Worm (Caenorhabditis elegans) whole organism, L2 larva: ENCODE measurements around the gene C55A1.7.
"Not testable (repeated sequence)": the region's sequence is repeated elsewhere in the genome, so short reads cannot be mapped to it uniquely, and the experiment has no call there.

ENCODE experiments used
- C34F6.9 ChIP-seq: fragments of 150-350 bp; optimal IDR thresholded peaks from 2 replicates; lab custom pipeline; 2014; ENCODE audit warnings: missing biosample characterization, missing genetic modification characterization
- F13H6.1 ChIP-seq: sonication (generic microtip); optimal IDR thresholded peaks from 2 replicates; lab custom pipeline; 2016; ENCODE audit warnings: missing genetic modification characterization, missing compliant biosample characterization
- R02D3.7 ChIP-seq: fragments of 150-350 bp; optimal IDR thresholded peaks from 2 replicates; lab custom pipeline; 2014; ENCODE audit warnings: missing biosample characterization, missing genetic modification characterization
- Y55F3AM.14 ChIP-seq: fragments of 200-800 bp; sonication (Bioruptor generic); optimal IDR thresholded peaks from 2 replicates; lab custom pipeline; 2018; ENCODE audit warnings: mild to moderate bottlenecking, missing genetic modification characterization, missing compliant biosample characterization
- ZK546.5 ChIP-seq: sonication (generic microtip); optimal IDR thresholded peaks from 2 replicates; lab custom pipeline; 2017; ENCODE audit warnings: missing biosample characterization, missing genetic modification characterization
- alr-1 ChIP-seq: fragments of 150-350 bp; optimal IDR thresholded peaks from 2 replicates; lab custom pipeline; 2014; ENCODE audit warnings: missing biosample characterization, missing genetic modification characterization
- aly-2 ChIP-seq: fragments of 150-350 bp; optimal IDR thresholded peaks from 2 replicates; lab custom pipeline; 2014; ENCODE audit warnings: missing biosample characterization, missing genetic modification characterization
- blmp-1 ChIP-seq: sonication (generic microtip); optimal IDR thresholded peaks from 2 replicates; lab custom pipeline; 2017; ENCODE audit warnings: missing genetic modification characterization, mild to moderate bottlenecking, missing compliant biosample characterization, antibody characterized with exemption, moderate library complexity; ENCODE audit not compliant: insufficient read depth
- ceh-16 ChIP-seq: fragments of 150-350 bp; optimal IDR thresholded peaks from 2 replicates; lab custom pipeline; 2014; ENCODE audit warnings: missing biosample characterization, missing genetic modification characterization
- egl-27 ChIP-seq: sonication (generic microtip); optimal IDR thresholded peaks from 3 replicates; lab custom pipeline; 2017; ENCODE audit warnings: missing biosample characterization, missing genetic modification reagents, missing genetic modification characterization
- elt-3 ChIP-seq: sonication (generic microtip); optimal IDR thresholded peaks from 2 replicates; lab custom pipeline; 2017; ENCODE audit warnings: missing biosample characterization, missing genetic modification characterization
- lin-11 ChIP-seq: fragments of 150-350 bp; sonication (generic microtip); optimal IDR thresholded peaks from 2 replicates; lab custom pipeline; 2014; ENCODE audit warnings: missing biosample characterization, missing genetic modification characterization, inconsistent platforms, mixed read lengths
- lin-13 ChIP-seq: fragments of 150-350 bp; optimal IDR thresholded peaks from 2 replicates; lab custom pipeline; 2014; ENCODE audit warnings: missing biosample characterization, missing genetic modification reagents, missing genetic modification characterization
- lsy-2 ChIP-seq, 2 experiments: fragments of 150-350 bp in 1 of 2; sonication (generic microtip) in 1 of 2; optimal IDR thresholded peaks; 2 replicates each; lab custom pipeline; 2014 to 2017; ENCODE audit warnings: missing biosample characterization in 2 of 2, missing genetic modification characterization in 2 of 2
- mab-5 ChIP-seq: fragments of 150-350 bp; optimal IDR thresholded peaks from 2 replicates; lab custom pipeline; 2014; ENCODE audit warnings: missing biosample characterization, missing genetic modification characterization
- mbf-1 ChIP-seq: sonication (generic microtip); optimal IDR thresholded peaks from 2 replicates; lab custom pipeline; 2017; ENCODE audit warnings: missing biosample characterization, missing genetic modification characterization
- mdl-1 ChIP-seq, 2 experiments: fragments of 150-350 bp in 1 of 2; sonication (generic microtip) in 1 of 2; optimal IDR thresholded peaks; 2 replicates each; lab custom pipeline; 2017; ENCODE audit warnings: missing biosample characterization in 2 of 2, missing genetic modification characterization in 2 of 2
- nhr-10 ChIP-seq: sonication (generic microtip); optimal IDR thresholded peaks from 2 replicates; lab custom pipeline; 2017; ENCODE audit warnings: missing biosample characterization, missing genetic modification characterization
- nhr-11 ChIP-seq: fragments of 150-350 bp; optimal IDR thresholded peaks from 2 replicates; lab custom pipeline; 2014; ENCODE audit warnings: missing biosample characterization, missing genetic modification characterization
- nhr-12 ChIP-seq: fragments of 150-350 bp; optimal IDR thresholded peaks from 2 replicates; lab custom pipeline; 2014; ENCODE audit warnings: missing biosample characterization, missing genetic modification characterization
- nhr-129 ChIP-seq: fragments of 150-350 bp; optimal IDR thresholded peaks from 2 replicates; lab custom pipeline; 2014; ENCODE audit warnings: missing biosample characterization, missing genetic modification characterization
- nhr-21 ChIP-seq: fragments of 150-350 bp; optimal IDR thresholded peaks from 2 replicates; lab custom pipeline; 2014; ENCODE audit warnings: missing biosample characterization, missing genetic modification characterization
- nhr-23 ChIP-seq: fragments of 150-350 bp; optimal IDR thresholded peaks from 2 replicates; lab custom pipeline; 2014; ENCODE audit warnings: missing biosample characterization, missing genetic modification reagents, missing genetic modification characterization
- nhr-237 ChIP-seq: fragments of 150-350 bp; optimal IDR thresholded peaks from 2 replicates; lab custom pipeline; 2014; ENCODE audit warnings: missing biosample characterization, missing genetic modification characterization
- nhr-25 ChIP-seq: fragments of 150-350 bp; sonication (generic microtip); optimal IDR thresholded peaks from 3 replicates; lab custom pipeline; 2014; ENCODE audit warnings: missing biosample characterization, missing genetic modification characterization
- nhr-77 ChIP-seq: fragments of 150-350 bp; optimal IDR thresholded peaks from 2 replicates; lab custom pipeline; 2014; ENCODE audit warnings: missing biosample characterization, missing genetic modification characterization
- sem-4 ChIP-seq: fragments of 150-350 bp; optimal IDR thresholded peaks from 2 replicates; lab custom pipeline; 2014; ENCODE audit warnings: missing biosample characterization, missing genetic modification reagents, missing genetic modification characterization
- sma-9 ChIP-seq, 2 experiments: fragments of 150-350 bp in 1 of 2; sonication (generic microtip) in 1 of 2; optimal IDR thresholded peaks; 2 replicates each; lab custom pipeline; 2014 to 2016; ENCODE audit warnings: missing genetic modification characterization in 2 of 2, mild to moderate bottlenecking in 1 of 2, missing biosample characterization in 1 of 2, missing compliant biosample characterization in 1 of 2, missing genetic modification reagents in 1 of 2, moderate library complexity in 1 of 2
- snpc-4 ChIP-seq: fragments of 150-350 bp; optimal IDR thresholded peaks from 2 replicates; lab custom pipeline; 2014; ENCODE audit warnings: missing biosample characterization, missing genetic modification characterization
- unc-55 ChIP-seq: fragments of 150-350 bp; sonication (generic microtip); optimal IDR thresholded peaks from 3 replicates; lab custom pipeline; 2014; ENCODE audit warnings: missing biosample characterization, missing genetic modification reagents, missing genetic modification characterization
- unc-62 ChIP-seq: fragments of 150-350 bp; optimal IDR thresholded peaks from 2 replicates; lab custom pipeline; 2014; ENCODE audit warnings: missing biosample characterization, missing genetic modification reagents, missing genetic modification characterization
- zag-1 ChIP-seq: fragments of 150-350 bp; optimal IDR thresholded peaks from 2 replicates; lab custom pipeline; 2014; ENCODE audit warnings: missing biosample characterization, missing genetic modification characterization

Gene C55A1.7

ce11 chrV:15647536-15648085, at the start of gene C55A1.7, which contains the start of gene C55A1.6:
Gene C55A1.7, minus strand, starts transcription at chrV:15647636.
Gene C55A1.6, plus strand, starts transcription at chrV:15648035.
- TF ChIP-seq mbf-1, blmp-1, aly-2 (tag; lab: Kevin White, UChicago): not testable (repeated sequence)

- no peak for TF ChIP-seq unc-55 (GFP tag; lab: Kevin White, UChicago)
- no peak for TF ChIP-seq C34F6.9 (tag; lab: Kevin White, UChicago)
- TF ChIP-seq alr-1 (tag; lab: Kevin White, UChicago), result no peak
- no peak for TF ChIP-seq lsy-2 (tag; optimal IDR thresholded peaks at IDR 0.05; lab: Kevin White, UChicago)
These were observed 46.2 kb upstream of the C55A1.7 start, which contains the start of gene nhr-198 for ce11 chrV:15693682-15694081. Gene nhr-198, plus strand, starts transcription at chrV:15693994.

ce11 chrV:15689952-15690351, 42.5 kb upstream of the C55A1.7 start, which contains the start of gene nhr-268:
Gene nhr-268, plus strand, starts transcription at chrV:15690252.
- TF ChIP-seq lin-13 (no peak), nhr-10 (no peak), mab-5 (tag; lab: Kevin White, UChicago) (no peak), nhr-21 (no peak)
- TF ChIP-seq, all 48 proteins: peak for 0

ce11 chrV:15687660-15688059, 40.2 kb upstream of the C55A1.7 start, which contains the start of gene nhr-197:
Gene nhr-197, plus strand, starts transcription at chrV:15687960.
- TF ChIP-seq nhr-12 (tag; lab: Kevin White, UChicago), result no peak
- no peak for TF ChIP-seq nhr-10
- TF ChIP-seq C34F6.9 (tag; lab: Kevin White, UChicago), result no peak
- TF ChIP-seq egl-27 (tag; lab: Kevin White, UChicago), result no peak
- no peak for TF ChIP-seq ZK546.5 (tag; lab: Kevin White, UChicago)
- TF ChIP-seq mdl-1 (tag; optimal IDR thresholded peaks at IDR 0.05; lab: Kevin White, UChicago), result no peak
- TF ChIP-seq Y55F3AM.14 (GFP tag; lab: Kevin White, UChicago), result no peak
- no peak for TF ChIP-seq nhr-237
- no peak for TF ChIP-seq lsy-2 (tag; optimal IDR thresholded peaks at IDR 0.05; lab: Kevin White, UChicago)
- TF ChIP-seq zag-1 (tag; lab: Kevin White, UChicago), result no peak
- no peak for TF ChIP-seq unc-62 (GFP tag; lab: Kevin White, UChicago)
- TF ChIP-seq nhr-77 (tag; lab: Kevin White, UChicago), result no peak
- no peak for TF ChIP-seq F13H6.1 (tag; lab: Kevin White, UChicago)

- TF ChIP-seq lin-11 (tag; lab: Kevin White, UChicago) (no peak), alr-1 (tag; lab: Kevin White, UChicago) (no peak), elt-3 (tag; lab: Kevin White, UChicago) (no peak), mbf-1 (tag; lab: Kevin White, UChicago) (no peak), nhr-23 (tag; lab: Kevin White, UChicago) (no peak), ceh-16 (no peak), sem-4 (tag; lab: Kevin White, UChicago) (no peak), nhr-12 (tag; lab: Kevin White, UChicago) (no peak), ZK546.5 (tag; lab: Kevin White, UChicago) (no peak), nhr-21 (no peak), nhr-129 (no peak), nhr-77 (tag; lab: Kevin White, UChicago) (no peak), nhr-25 (tag; lab: Kevin White, UChicago) (no peak), R02D3.7 (tag; lab: Kevin White, UChicago) (no peak), blmp-1 (tag; lab: Kevin White, UChicago) (no peak), snpc-4 (no peak), nhr-11 (tag; lab: Kevin White, UChicago) (no peak), sma-9 (GFP tag; optimal IDR thresholded peaks at IDR 0.05; lab: Kevin White, UChicago) (no peak), sma-9 (tag; optimal IDR thresholded peaks at IDR 0.05; lab: Kevin White, UChicago) (no peak), C34F6.9 (tag; lab: Kevin White, UChicago) (no peak)
These were observed 38.2 kb upstream of the C55A1.7 start, which contains the start of gene nhr-196 for ce11 chrV:15685599-15685998. Gene nhr-196, plus strand, starts transcription at chrV:15685716.
